Worm (Caenorhabditis elegans) whole organism, L1 larva: ENCODE data around the gene sra-35.

Experiments
- egl-27 ChIP-seq, 2 experiments: fragments of 150-350 bp in 1 of 2; sonication (generic microtip); optimal IDR thresholded peaks; 3 replicates each; lab custom pipeline; 2017 to 2018; ENCODE audit warnings: missing biosample characterization in 2 of 2, missing genetic modification characterization in 2 of 2, missing genetic modification reagents in 2 of 2
- fkh-8 ChIP-seq: sonication (generic microtip); optimal IDR thresholded peaks from 2 replicates; lab custom pipeline; 2016; ENCODE audit warnings: mild to moderate bottlenecking, missing genetic modification characterization, missing compliant biosample characterization
- lin-35 ChIP-seq, 2 experiments: fragments of 150-350 bp; optimal IDR thresholded peaks; 2 replicates each; lab custom pipeline; 2014; ENCODE audit warnings: missing biosample characterization in 2 of 2, missing genetic modification characterization in 2 of 2, missing genetic modification reagents in 2 of 2
- lsy-2 ChIP-seq, 2 experiments: fragments of 150-350 bp; optimal IDR thresholded peaks; 2 replicates each; lab custom pipeline; 2014; ENCODE audit warnings: missing biosample characterization in 2 of 2, missing genetic modification characterization in 2 of 2
- mep-1 ChIP-seq: fragments of 150-350 bp; optimal IDR thresholded peaks from 2 replicates; lab custom pipeline; 2014; ENCODE audit warnings: missing biosample characterization, missing genetic modification characterization
- nhr-28 ChIP-seq: fragments of 150-350 bp; optimal IDR thresholded peaks from 2 replicates; lab custom pipeline; 2014; ENCODE audit warnings: missing biosample characterization, missing genetic modification characterization
- pqm-1 ChIP-seq: sonication (generic microtip); optimal IDR thresholded peaks from 3 replicates; lab custom pipeline; 2017; ENCODE audit warnings: missing biosample characterization, missing genetic modification characterization
- unc-130 ChIP-seq: fragments of 150-350 bp; optimal IDR thresholded peaks from 2 replicates; lab custom pipeline; 2017; ENCODE audit warnings: missing biosample characterization, missing genetic modification characterization, inconsistent platforms

- TF ChIP-seq pqm-1 (tag; lab: Kevin White, UChicago) (no peak), lsy-2 (tag; optimal IDR thresholded peaks at IDR 0.05; lab: Kevin White, UChicago) (peak in 1 of 2 experiments; percentile 28), egl-27 (tag; optimal IDR thresholded peaks at IDR 0.05; lab: Kevin White, UChicago) (no peak), nhr-28 (tag; lab: Kevin White, UChicago) (no peak), unc-130 (no peak), fkh-8 (tag; lab: Kevin White, UChicago) (no peak), lin-35 (GFP tag; optimal IDR thresholded peaks at IDR 0.05; lab: Kevin White, UChicago) (peak in 1 of 2 experiments; percentile 39), mep-1 (tag; lab: Kevin White, UChicago) (no peak)
Observed at ce11 chrII:4507669-4508068, 20.0 kb downstream of the sra-35 start.
